Fruit fly (Drosophila melanogaster) whole organism, pupa: ENCODE measurements around the gene CG4267.

ENCODE experiments used
- CG10348 ChIP-seq: fragments of 200-800 bp; sonication (Bioruptor generic); IDR thresholded peaks from 2 replicates; pipeline ENCODE4 v1.3.6; 2022; ENCODE audit warnings: missing biosample characterization, missing genetic modification characterization
- CG12605 ChIP-seq: fragments of 200-800 bp; sonication (Bioruptor generic); IDR thresholded peaks from 2 replicates; pipeline ENCODE4 v1.3.6; 2022; ENCODE audit warnings: missing biosample characterization, missing genetic modification characterization
- CG13204 ChIP-seq: fragments of 200-800 bp; sonication (Bioruptor generic); optimal IDR thresholded peaks from 2 replicates; lab custom pipeline; 2018; ENCODE audit warnings: missing biosample characterization, mild to moderate bottlenecking, missing genetic modification characterization, moderate library complexity
- CG14655 ChIP-seq: fragments of 200-800 bp; sonication (Bioruptor generic); optimal IDR thresholded peaks from 3 replicates; lab custom pipeline; 2017; ENCODE audit warnings: mild to moderate bottlenecking, missing biosample characterization, missing genetic modification reagents, missing genetic modification characterization
- CG15710 ChIP-seq: fragments of 200-800 bp; sonication (Bioruptor generic); optimal IDR thresholded peaks from 2 replicates; lab custom pipeline; 2018; ENCODE audit warnings: missing biosample characterization, mild to moderate bottlenecking, missing genetic modification characterization, moderate library complexity
- CG17806 ChIP-seq: fragments of 200-800 bp; sonication (Bioruptor generic); optimal IDR thresholded peaks from 2 replicates; lab custom pipeline; 2018; ENCODE audit warnings: missing biosample characterization, mild to moderate bottlenecking, missing genetic modification characterization, moderate library complexity
- CG32121 ChIP-seq: fragments of 200-800 bp; sonication (Bioruptor generic); IDR thresholded peaks from 2 replicates; pipeline ENCODE4 v1.3.6; 2022; ENCODE audit warnings: missing biosample characterization, missing genetic modification characterization
- D1 ChIP-seq: fragments of 200-800 bp; sonication (Bioruptor generic); optimal IDR thresholded peaks from 2 replicates; lab custom pipeline; 2018; ENCODE audit warnings: missing biosample characterization, mild to moderate bottlenecking, missing genetic modification characterization, moderate library complexity
- EcR ChIP-seq: fragments of 200-800 bp; sonication (Bioruptor generic); optimal IDR thresholded peaks from 3 replicates; lab custom pipeline; 2019; ENCODE audit warnings: missing biosample characterization, missing genetic modification characterization, mild to moderate bottlenecking, moderate library complexity, missing genetic modification reagents
- fd96Ca ChIP-seq: fragments of 200-800 bp; sonication (Bioruptor generic); IDR thresholded peaks from 3 replicates; pipeline ENCODE4 v1.3.6; 2022; ENCODE audit warnings: missing biosample characterization, missing genetic modification characterization
- gl ChIP-seq: fragments of 200-800 bp; sonication (Bioruptor generic); optimal IDR thresholded peaks from 2 replicates; lab custom pipeline; 2018; ENCODE audit warnings: missing biosample characterization, mild to moderate bottlenecking, missing genetic modification characterization

DNA sequence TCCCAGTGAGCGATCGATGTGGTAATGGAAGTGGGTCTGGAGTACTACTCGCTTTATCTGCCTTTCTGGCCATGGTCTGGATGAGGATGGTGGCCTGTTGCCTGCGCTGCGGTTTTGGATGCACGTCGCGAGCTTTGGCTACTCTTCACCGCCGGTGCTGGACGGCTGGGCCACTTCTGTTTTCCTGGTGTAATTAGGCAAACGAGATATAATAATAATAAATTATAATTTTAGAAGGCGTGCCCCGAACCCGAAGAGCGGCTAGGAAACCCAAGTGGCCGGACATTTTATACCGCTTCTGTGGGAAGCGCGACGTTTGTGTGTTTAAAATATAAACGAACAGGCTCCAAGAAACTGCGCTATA is 42.8 kb upstream of the CG4267 start:
- TF ChIP-seq gl (tag; lab: Kevin White, UChicago) (no peak), EcR (no peak), CG13204 (no peak), CG14655 (GFP tag; lab: Kevin White, UChicago) (no peak), CG17806 (tag; lab: Kevin White, UChicago) (no peak), CG12605 (GFP tag; lab: Robert Waterston, UW) (no peak), CG32121 (GFP tag; lab: Robert Waterston, UW) (no peak), CG10348 (no peak), fd96Ca (GFP tag; lab: Robert Waterston, UW) (no peak), D1 (no peak), CG15710 (tag; lab: Kevin White, UChicago) (no peak)
